Worm (Caenorhabditis elegans) whole organism, L1 larva: Measurements from ENCODE around the gene Y44F5A.1.

Experiments used
- C34B4.2 ChIP-seq: sonication (generic microtip); optimal IDR thresholded peaks from 2 replicates; lab custom pipeline; 2017; ENCODE audit warnings: mild to moderate bottlenecking, missing genetic modification characterization, missing compliant biosample characterization
- ama-1 ChIP-seq: fragments of 150-350 bp; optimal IDR thresholded peaks from 2 replicates; lab custom pipeline; 2014
- ceh-8 ChIP-seq: fragments of 200-800 bp; sonication (Bioruptor generic); optimal IDR thresholded peaks from 2 replicates; lab custom pipeline; 2018; ENCODE audit warnings: mild to moderate bottlenecking, missing genetic modification characterization, moderate library complexity, missing compliant biosample characterization
- ceh-82 ChIP-seq, 3 experiments: fragments of 150-350 bp in 1 of 3; sonication (generic microtip) in 2 of 3; optimal IDR thresholded peaks; 2 replicates each; lab custom pipeline; 2014 to 2017; ENCODE audit warnings: missing biosample characterization in 3 of 3, missing genetic modification characterization in 3 of 3
- ceh-88 ChIP-seq: fragments of 200-800 bp; sonication (Bioruptor generic); IDR thresholded peaks from 2 replicates; pipeline ENCODE4 v1.3.6; 2022; ENCODE audit warnings: missing genetic modification characterization, missing compliant biosample characterization
- ces-1 ChIP-seq: fragments of 150-350 bp; optimal IDR thresholded peaks from 2 replicates; lab custom pipeline; 2014; ENCODE audit warnings: missing biosample characterization, missing genetic modification reagents, missing genetic modification characterization
- efl-1 ChIP-seq, 4 experiments: fragments of 150-350 bp; optimal IDR thresholded peaks in 3 of 4; peaks in 1 of 4; 1 replicate in 1 of 4; 2 replicates in 3 of 4; lab custom pipeline; 2014; ENCODE audit warnings: missing biosample characterization in 2 of 4, missing genetic modification characterization in 2 of 4, missing genetic modification reagents in 2 of 4
- efl-3 ChIP-seq: fragments of 200-800 bp; sonication (Bioruptor generic); optimal IDR thresholded peaks from 2 replicates; lab custom pipeline; 2018; ENCODE audit warnings: mild to moderate bottlenecking, missing genetic modification characterization, missing compliant biosample characterization
- elt-2 ChIP-seq: sonication (generic microtip); optimal IDR thresholded peaks from 2 replicates; lab custom pipeline; 2016; ENCODE audit warnings: missing genetic modification characterization, mild to moderate bottlenecking, inconsistent platforms, missing compliant biosample characterization, missing genetic modification reagents
- elt-3 ChIP-seq, 6 experiments: fragments of 150-350 bp in 1 of 6; sonication (generic microtip); optimal IDR thresholded peaks; 2 replicates each; lab custom pipeline; 2017 to 2018; ENCODE audit warnings: missing biosample characterization in 6 of 6, missing genetic modification characterization in 6 of 6, inconsistent platforms in 1 of 6
- fos-1 ChIP-seq: fragments of 150-350 bp; optimal IDR thresholded peaks from 2 replicates; lab custom pipeline; 2014; ENCODE audit warnings: missing biosample characterization, missing genetic modification characterization
- grh-1 ChIP-seq: fragments of 200-800 bp; sonication (Bioruptor generic); IDR thresholded peaks from 2 replicates; pipeline ENCODE4 v1.3.6; 2022; ENCODE audit warnings: missing genetic modification reagents, missing genetic modification characterization, missing compliant biosample characterization
- hlh-4 ChIP-seq: sonication (generic microtip); optimal IDR thresholded peaks from 2 replicates; lab custom pipeline; 2016; ENCODE audit warnings: mild to moderate bottlenecking, missing genetic modification characterization, missing compliant biosample characterization
- hpl-2 ChIP-seq: fragments of 150-350 bp; optimal IDR thresholded peaks from 2 replicates; lab custom pipeline; 2014; ENCODE audit warnings: missing biosample characterization, missing genetic modification reagents, missing genetic modification characterization
- jun-1 ChIP-seq: fragments of 150-350 bp; optimal IDR thresholded peaks from 2 replicates; lab custom pipeline; 2014; ENCODE audit warnings: missing biosample characterization, missing genetic modification reagents, missing genetic modification characterization
- lin-15B ChIP-seq: fragments of 150-350 bp; sonication (generic microtip); optimal IDR thresholded peaks from 3 replicates; lab custom pipeline; 2014; ENCODE audit warnings: missing biosample characterization, missing genetic modification characterization
- lin-35 ChIP-seq, 2 experiments: fragments of 150-350 bp; optimal IDR thresholded peaks; 2 replicates each; lab custom pipeline; 2014; ENCODE audit warnings: missing biosample characterization in 2 of 2, missing genetic modification characterization in 2 of 2, missing genetic modification reagents in 2 of 2
- lsy-2 ChIP-seq, 2 experiments: fragments of 150-350 bp; optimal IDR thresholded peaks; 2 replicates each; lab custom pipeline; 2014; ENCODE audit warnings: missing biosample characterization in 2 of 2, missing genetic modification characterization in 2 of 2
- mef-2 ChIP-seq: fragments of 150-350 bp; optimal IDR thresholded peaks from 2 replicates; lab custom pipeline; 2014; ENCODE audit warnings: missing biosample characterization, missing genetic modification characterization
- nhr-11 ChIP-seq: fragments of 150-350 bp; optimal IDR thresholded peaks from 2 replicates; lab custom pipeline; 2014; ENCODE audit warnings: missing biosample characterization, missing genetic modification characterization
- nhr-12 ChIP-seq: sonication (generic microtip); optimal IDR thresholded peaks from 2 replicates; lab custom pipeline; 2017; ENCODE audit warnings: missing biosample characterization, missing genetic modification characterization
- nhr-19 ChIP-seq: fragments of 200-800 bp; sonication (Bioruptor generic); conservative IDR thresholded peaks from 2 replicates; pipeline ENCODE4 v1.3.6; 2022; ENCODE audit warnings: missing genetic modification characterization, missing compliant biosample characterization
- nhr-20 ChIP-seq: sonication (generic microtip); optimal IDR thresholded peaks from 2 replicates; lab custom pipeline; 2016; ENCODE audit warnings: mild to moderate bottlenecking, missing genetic modification characterization, missing compliant biosample characterization
- nhr-47 ChIP-seq: sonication (generic microtip); optimal IDR thresholded peaks from 2 replicates; lab custom pipeline; 2016; ENCODE audit warnings: mild to moderate bottlenecking, missing genetic modification characterization, moderate library complexity, missing compliant biosample characterization
- nhr-85 ChIP-seq: sonication (generic microtip); peaks from one replicate; lab custom pipeline; 2016; ENCODE audit warnings: missing genetic modification characterization, inconsistent platforms, missing compliant biosample characterization
- pag-3 ChIP-seq: sonication (generic microtip); optimal IDR thresholded peaks from 2 replicates; lab custom pipeline; 2017; ENCODE audit warnings: missing genetic modification characterization, mild to moderate bottlenecking, missing compliant biosample characterization, antibody characterized with exemption, borderline replicate concordance; ENCODE audit not compliant: insufficient read depth
- pax-3 ChIP-seq: fragments of 200-800 bp; sonication (Bioruptor generic); optimal IDR thresholded peaks from 2 replicates; lab custom pipeline; 2018; ENCODE audit warnings: mild to moderate bottlenecking, missing genetic modification characterization, moderate library complexity, missing compliant biosample characterization
- pqm-1 ChIP-seq: sonication (generic microtip); optimal IDR thresholded peaks from 3 replicates; lab custom pipeline; 2017; ENCODE audit warnings: missing biosample characterization, missing genetic modification characterization
- skn-1 ChIP-seq: fragments of 150-350 bp; optimal IDR thresholded peaks from 2 replicates; lab custom pipeline; 2014; ENCODE audit warnings: missing biosample characterization, missing genetic modification characterization
- sptf-1 ChIP-seq: fragments of 150-350 bp; optimal IDR thresholded peaks from 2 replicates; lab custom pipeline; 2014; ENCODE audit warnings: missing biosample characterization, missing genetic modification characterization
- unc-130 ChIP-seq: fragments of 150-350 bp; optimal IDR thresholded peaks from 2 replicates; lab custom pipeline; 2017; ENCODE audit warnings: missing biosample characterization, missing genetic modification characterization, inconsistent platforms
- unc-30 ChIP-seq: sonication (generic microtip); optimal IDR thresholded peaks from 2 replicates; lab custom pipeline; 2017; ENCODE audit warnings: missing biosample characterization, missing genetic modification characterization
- unc-62 ChIP-seq: fragments of 150-350 bp; optimal IDR thresholded peaks from 2 replicates; lab custom pipeline; 2014; ENCODE audit warnings: missing biosample characterization, missing genetic modification reagents, missing genetic modification characterization
- zip-4 ChIP-seq: fragments of 200-800 bp; sonication (Bioruptor generic); optimal IDR thresholded peaks from 2 replicates; lab custom pipeline; 2018; ENCODE audit warnings: mild to moderate bottlenecking, missing genetic modification characterization, moderate library complexity, missing compliant biosample characterization
- ztf-11 ChIP-seq, 2 experiments: sonication (generic microtip); optimal IDR thresholded peaks; 2 replicates each; lab custom pipeline; 2016 to 2017; ENCODE audit warnings: missing genetic modification characterization in 2 of 2, missing biosample characterization in 1 of 2, missing compliant biosample characterization in 1 of 2

The Y44F5A.1 gene

DNA sequence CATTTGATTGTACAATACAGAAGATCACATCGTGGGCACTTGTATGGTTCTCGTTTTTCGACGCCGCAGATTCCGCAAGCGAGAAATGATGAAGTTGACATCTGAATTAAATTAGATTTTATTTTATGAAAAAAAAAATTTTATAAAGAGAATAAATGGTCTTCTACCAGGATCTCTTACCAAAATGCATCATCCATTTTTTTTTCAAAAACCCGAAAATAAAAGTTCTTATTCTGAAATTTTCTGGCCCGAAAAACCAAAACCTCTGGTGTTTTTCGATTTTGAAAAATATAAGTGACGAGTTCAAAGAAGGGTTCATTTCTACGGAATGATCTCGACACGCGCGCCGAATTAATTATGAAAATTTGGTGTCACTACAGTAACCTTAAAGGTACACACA is 3.2 kb downstream of the Y44F5A.1 start, which contains the start of gene zhit-2:
zhit-2 (minus strand) TSS at position 101 of the 400 bp plus-strand sequence.
- TF ChIP-seq C34B4.2 (no peak), unc-130 (no peak), nhr-19 (GFP tag; lab: Robert Waterston, UW) (no peak), ceh-88 (GFP tag; lab: Robert Waterston, UW) (no peak), unc-62 (GFP tag; lab: Kevin White, UChicago) (no peak), fos-1 (no peak), unc-30 (tag; lab: Kevin White, UChicago) (no peak), nhr-47 (tag; lab: Kevin White, UChicago) (no peak), ces-1 (GFP tag; lab: Kevin White, UChicago) (no peak), pag-3 (no peak), grh-1 (GFP tag; lab: Robert Waterston, UW) (no peak), nhr-11 (tag; lab: Kevin White, UChicago) (no peak), efl-1 (optimal IDR thresholded peaks at IDR 0.05; lab: Kevin White, UChicago) (no peak), efl-1 (GFP tag; optimal IDR thresholded peaks at IDR 0.05 in 1 of 2; lab: Kevin White, UChicago) (no peak), efl-3 (GFP tag; lab: Kevin White, UChicago) (no peak), ztf-11 (tag; optimal IDR thresholded peaks at IDR 0.05; lab: Kevin White, UChicago) (no peak), ceh-8 (no peak), hpl-2 (no peak)

- TF ChIP-seq ces-1 (GFP tag; lab: Kevin White, UChicago) = no peak
- peak; percentile 2 for TF ChIP-seq nhr-85 (tag; lab: Kevin White, UChicago)
- no peak for TF ChIP-seq efl-1 (optimal IDR thresholded peaks at IDR 0.05; lab: Kevin White, UChicago)
- TF ChIP-seq efl-1 (GFP tag; optimal IDR thresholded peaks at IDR 0.05 in 1 of 2; lab: Kevin White, UChicago) = peak in 1 of 2 experiments; percentile 31
Measured at ce11 chrIII:4243461-4243860, 4.0 kb downstream of the Y44F5A.1 start, which contains the start of gene mrpl-21. Gene mrpl-21 (minus strand): TSS chrIII:4243561.

DNA sequence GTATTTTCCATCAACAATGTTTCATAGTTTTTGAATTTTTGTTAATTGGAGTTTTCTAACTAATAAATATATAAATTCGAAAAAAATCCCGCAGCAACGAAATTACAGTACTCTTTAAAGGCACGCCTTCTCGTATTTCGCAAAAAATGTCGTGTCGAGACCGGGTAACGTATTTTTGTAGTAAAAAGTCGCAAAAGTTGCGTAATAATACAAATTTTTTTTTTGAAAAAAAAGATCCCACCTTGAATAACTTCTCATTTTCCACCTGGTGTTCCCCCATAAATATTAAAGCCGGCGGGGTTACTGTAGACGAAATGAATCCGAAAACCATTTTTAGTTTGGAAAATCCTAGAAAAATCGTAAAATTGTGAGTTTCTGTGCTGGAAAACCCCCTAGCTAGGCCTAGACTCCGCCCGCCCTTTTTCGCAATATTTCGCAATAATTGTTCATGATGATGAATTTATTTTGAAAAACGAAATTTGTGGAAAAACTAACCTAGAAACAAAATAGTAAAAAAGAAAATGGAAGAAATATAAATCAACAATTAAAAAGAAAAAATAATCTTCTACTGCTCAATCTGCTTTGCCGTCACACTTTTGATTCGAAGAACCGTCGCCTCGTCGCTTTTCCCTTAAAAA is 5.1 kb downstream of the Y44F5A.1 start, which contains the start of gene F43C1.7:
F43C1.7 (minus strand) TSS at position 351 of the 638 bp plus-strand sequence.
- TF ChIP-seq zip-4 (GFP tag; lab: Kevin White, UChicago) (peak; percentile 30), skn-1 (tag; lab: Kevin White, UChicago) (peak; percentile 66), pqm-1 (tag; lab: Kevin White, UChicago) (no peak), sptf-1 (tag; lab: Kevin White, UChicago) (no peak), pag-3 (no peak), jun-1 (tag; lab: Kevin White, UChicago) (no peak)
- TF ChIP-seq, all 84 proteins: peak for 2

DNA sequence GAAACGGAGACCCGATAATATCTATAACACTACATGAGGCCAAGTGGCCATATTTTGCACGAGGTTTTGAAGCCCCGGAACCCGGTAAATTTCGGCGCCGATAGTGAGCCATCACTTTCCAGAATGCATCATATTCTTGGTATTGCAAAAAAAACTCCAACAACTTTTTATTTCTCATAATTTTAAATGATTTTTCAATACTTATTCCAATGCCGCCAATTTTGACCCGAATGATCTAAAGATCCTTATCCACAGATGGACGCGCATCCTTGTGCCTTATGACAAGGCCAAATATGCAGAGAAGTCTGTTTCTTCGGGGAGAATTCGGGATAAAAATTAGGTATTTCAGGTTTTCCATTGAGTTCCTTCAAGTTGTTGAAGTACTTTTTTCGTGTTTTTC is 6.3 kb downstream of the Y44F5A.1 start:
- TF ChIP-seq nhr-85 (tag; lab: Kevin White, UChicago) (peak; percentile 86), nhr-20 (tag; lab: Kevin White, UChicago) (peak; percentile 49), mef-2 (tag; lab: Kevin White, UChicago) (no peak)

- TF ChIP-seq elt-2 = peak; percentile 87
- peak in 1 of 2 experiments; percentile 13 for TF ChIP-seq lin-35 (GFP tag; optimal IDR thresholded peaks at IDR 0.05; lab: Kevin White, UChicago)
- TF ChIP-seq ceh-82 (tag; optimal IDR thresholded peaks at IDR 0.05; lab: Kevin White, UChicago) = no peak
- TF ChIP-seq lin-15B (tag; lab: Kevin White, UChicago) = no peak
- TF ChIP-seq hlh-4 (tag; lab: Kevin White, UChicago) = no peak
- no peak for TF ChIP-seq efl-1 (optimal IDR thresholded peaks at IDR 0.05; lab: Kevin White, UChicago)
- TF ChIP-seq efl-1 (GFP tag; optimal IDR thresholded peaks at IDR 0.05 in 1 of 2; lab: Kevin White, UChicago) = peak in 1 of 2 experiments; percentile 90
- TF ChIP-seq sptf-1 (tag; lab: Kevin White, UChicago) = no peak
- peak in 1 of 2 experiments; percentile 3 for TF ChIP-seq lsy-2 (tag; optimal IDR thresholded peaks at IDR 0.05; lab: Kevin White, UChicago)
- no peak for TF ChIP-seq ama-1 (lab: Kevin White, UChicago)
- no peak for TF ChIP-seq jun-1 (tag; lab: Kevin White, UChicago)
- peak in 3 of 6 experiments; percentile 10 to 51 (median 27) for TF ChIP-seq elt-3 (tag; optimal IDR thresholded peaks at IDR 0.05; lab: Kevin White, UChicago)
- TF ChIP-seq ces-1 (GFP tag; lab: Kevin White, UChicago) = no peak
- TF ChIP-seq nhr-20 (tag; lab: Kevin White, UChicago) = peak; percentile 76
- no peak for TF ChIP-seq nhr-12 (tag; lab: Kevin White, UChicago)
- no peak for TF ChIP-seq pax-3 (tag; lab: Kevin White, UChicago)
- TF ChIP-seq unc-62 (GFP tag; lab: Kevin White, UChicago) = no peak
- TF ChIP-seq, all 84 proteins: peak for 6
Measured at ce11 chrIII:4240126-4240525, 7.3 kb downstream of the Y44F5A.1 start.
